Fruit fly (Drosophila melanogaster) whole organism, embryonic: ENCODE data around the gene CG16798.
A peak's percentile ranks its signal among the peaks of the same experiment; 100 is the strongest.

Experiments used
- Aef1 ChIP-seq: fragments of 200-800 bp; sonication (Bioruptor generic); IDR thresholded peaks from 3 replicates; pipeline ENCODE4 v1.3.6; 2022; ENCODE audit warnings: missing biosample characterization, missing genetic modification characterization
- Awh ChIP-seq: fragments of 200-800 bp; sonication (Bioruptor generic); IDR thresholded peaks from 2 replicates; pipeline ENCODE4, ENCODE4 v1.3.6; 2022; ENCODE audit warnings: missing biosample characterization, missing genetic modification characterization
- Bgb ChIP-seq: fragments of 200-800 bp; sonication (Bioruptor generic); IDR thresholded peaks from 2 replicates; pipeline ENCODE4 v1.3.6; 2022; ENCODE audit warnings: missing biosample characterization, missing genetic modification characterization; ENCODE audit not compliant: partially characterized antibody
- CG12155 ChIP-seq: fragments of 200-800 bp; sonication (Bioruptor generic); optimal IDR thresholded peaks from 3 replicates; lab custom pipeline; 2016; ENCODE audit warnings: missing biosample characterization, missing genetic modification characterization
- CG13894 ChIP-seq: fragments of 200-800 bp; sonication (Bioruptor generic); optimal IDR thresholded peaks from 3 replicates; lab custom pipeline; 2018; ENCODE audit warnings: missing biosample characterization, mild to moderate bottlenecking, missing genetic modification characterization, moderate library complexity
- CG14667 ChIP-seq: fragments of 200-800 bp; sonication (Bioruptor generic); IDR thresholded peaks from 2 replicates; pipeline ENCODE4 v1.3.6; 2022; ENCODE audit warnings: missing biosample characterization, missing genetic modification characterization
- CG14710 ChIP-seq: fragments of 200-800 bp; sonication (Bioruptor generic); optimal IDR thresholded peaks from 3 replicates; lab custom pipeline; 2019; ENCODE audit warnings: missing biosample characterization, mild to moderate bottlenecking, missing genetic modification characterization, moderate library complexity
- CG14965 ChIP-seq: fragments of 200-800 bp; sonication (Bioruptor generic); optimal IDR thresholded peaks from 2 replicates; lab custom pipeline; 2016; ENCODE audit warnings: missing biosample characterization, missing genetic modification characterization, borderline replicate concordance
- CG1602 ChIP-seq: fragments of 200-800 bp; sonication (Bioruptor generic); optimal IDR thresholded peaks from 3 replicates; lab custom pipeline; 2016; ENCODE audit warnings: missing biosample characterization, missing genetic modification characterization
- CG2120 ChIP-seq: fragments of 200-800 bp; sonication (Bioruptor generic); optimal IDR thresholded peaks from 3 replicates; lab custom pipeline; 2016; ENCODE audit warnings: missing biosample characterization, missing genetic modification characterization
- CG4328 ChIP-seq: fragments of 200-800 bp; sonication (Bioruptor generic); optimal IDR thresholded peaks from 3 replicates; lab custom pipeline; 2017; ENCODE audit warnings: missing biosample characterization, missing genetic modification reagents, missing genetic modification characterization
- CG5180 ChIP-seq: fragments of 200-800 bp; sonication (Bioruptor generic); optimal IDR thresholded peaks from 3 replicates; lab custom pipeline; 2017; ENCODE audit warnings: missing biosample characterization, missing genetic modification characterization, mild to moderate bottlenecking, moderate library complexity, missing genetic modification reagents
- CG6175 ChIP-seq: fragments of 200-800 bp; sonication (Bioruptor generic); IDR thresholded peaks from 3 replicates; pipeline ENCODE4 v1.3.6; 2022; ENCODE audit warnings: missing biosample characterization, missing genetic modification characterization
- CG6854 ChIP-seq: fragments of 200-800 bp; sonication (Bioruptor generic); optimal IDR thresholded peaks from 3 replicates; lab custom pipeline; 2017; ENCODE audit warnings: missing biosample characterization, mild to moderate bottlenecking, missing genetic modification characterization
- CG7556 ChIP-seq: fragments of 200-800 bp; sonication (Bioruptor generic); optimal IDR thresholded peaks from 2 replicates; lab custom pipeline; 2017; ENCODE audit warnings: missing biosample characterization, mild to moderate bottlenecking, missing genetic modification characterization
- CG7786 ChIP-seq: fragments of 200-800 bp; sonication (Bioruptor generic); optimal IDR thresholded peaks from 2 replicates; lab custom pipeline; 2016; ENCODE audit warnings: missing biosample characterization, missing genetic modification characterization
- CG7963 ChIP-seq: fragments of 200-800 bp; sonication (Bioruptor generic); IDR thresholded peaks from 3 replicates; pipeline ENCODE4 v1.3.6; 2022; ENCODE audit warnings: missing biosample characterization, missing genetic modification characterization; ENCODE audit not compliant: partially characterized antibody
- CG8281 ChIP-seq: fragments of 200-800 bp; sonication (Bioruptor generic); optimal IDR thresholded peaks from 2 replicates; lab custom pipeline; 2018; ENCODE audit warnings: missing biosample characterization, mild to moderate bottlenecking, missing genetic modification characterization, moderate library complexity
- Dfd ChIP-seq, 2 experiments: fragments of >200 bp; optimal IDR thresholded peaks; 2 replicates each; lab custom pipeline; 2017; ENCODE audit warnings: missing biosample characterization in 2 of 2, missing genetic modification characterization in 2 of 2
- Fer2 ChIP-seq: fragments of 200-800 bp; sonication (Bioruptor generic); optimal IDR thresholded peaks from 2 replicates; lab custom pipeline; 2018; ENCODE audit warnings: missing biosample characterization, mild to moderate bottlenecking, missing genetic modification characterization, moderate library complexity
- Mes4 ChIP-seq: fragments of 200-800 bp; sonication (Bioruptor generic); optimal IDR thresholded peaks from 2 replicates; lab custom pipeline; 2016; ENCODE audit warnings: missing biosample characterization, missing genetic modification characterization
- NK7.1 ChIP-seq: fragments of 200-800 bp; sonication (Bioruptor generic); optimal IDR thresholded peaks from 3 replicates; lab custom pipeline; 2016; ENCODE audit warnings: missing biosample characterization, missing genetic modification characterization
- Oli ChIP-seq: fragments of 200-800 bp; sonication (Bioruptor generic); optimal IDR thresholded peaks from 2 replicates; lab custom pipeline; 2018; ENCODE audit warnings: missing biosample characterization, mild to moderate bottlenecking, missing genetic modification characterization, moderate library complexity
- Six4 ChIP-seq: fragments of 200-800 bp; sonication (Bioruptor generic); optimal IDR thresholded peaks from 2 replicates; lab custom pipeline; 2016; ENCODE audit warnings: missing biosample characterization, missing genetic modification characterization
- Xbp1 ChIP-seq: fragments of 200-800 bp; sonication (Bioruptor generic); optimal IDR thresholded peaks from 3 replicates; lab custom pipeline; 2016; ENCODE audit warnings: missing biosample characterization, mild to moderate bottlenecking, missing genetic modification characterization
- abd-A ChIP-seq: fragments of 200-800 bp; sonication (Bioruptor generic); optimal IDR thresholded peaks from 3 replicates; lab custom pipeline; 2019; ENCODE audit warnings: missing biosample characterization, mild to moderate bottlenecking, missing genetic modification characterization, moderate library complexity
- ac ChIP-seq: fragments of 200-800 bp; sonication (Bioruptor generic); optimal IDR thresholded peaks from 3 replicates; lab custom pipeline; 2017; ENCODE audit warnings: missing biosample characterization, mild to moderate bottlenecking, missing genetic modification characterization
- ash1 ChIP-seq: fragments of 200-800 bp; sonication (Bioruptor generic); optimal IDR thresholded peaks from 2 replicates; lab custom pipeline; 2018; ENCODE audit warnings: missing biosample characterization, mild to moderate bottlenecking, missing genetic modification characterization
- bab2 ChIP-seq: fragments of 200-800 bp; sonication (Bioruptor generic); optimal IDR thresholded peaks from 2 replicates; lab custom pipeline; 2016; ENCODE audit warnings: missing biosample characterization, missing genetic modification characterization
- cas ChIP-seq: fragments of 200-800 bp; sonication (Bioruptor generic); IDR thresholded peaks from 2 replicates; pipeline ENCODE4 v1.3.6; 2022; ENCODE audit warnings: missing biosample characterization, missing genetic modification characterization
- chinmo ChIP-seq: fragments of 200-800 bp; sonication (Bioruptor generic); IDR thresholded peaks from 4 replicates; pipeline ENCODE4 v1.3.6; 2022; ENCODE audit warnings: missing biosample characterization, missing genetic modification characterization; ENCODE audit not compliant: partially characterized antibody
- da ChIP-seq: fragments of 200-800 bp; sonication (Bioruptor generic); optimal IDR thresholded peaks from 2 replicates; lab custom pipeline; 2016; ENCODE audit warnings: missing biosample characterization, missing genetic modification characterization
- dmrt11E ChIP-seq: fragments of 200-800 bp; sonication (Bioruptor generic); optimal IDR thresholded peaks from 3 replicates; lab custom pipeline; 2018; ENCODE audit warnings: missing biosample characterization, mild to moderate bottlenecking, missing genetic modification characterization, moderate library complexity
- dmrt99B ChIP-seq: fragments of 200-800 bp; sonication (Bioruptor generic); optimal IDR thresholded peaks from 2 replicates; lab custom pipeline; 2018; ENCODE audit warnings: missing biosample characterization, mild to moderate bottlenecking, missing genetic modification characterization, moderate library complexity
- gce ChIP-seq: fragments of 200-800 bp; sonication (Bioruptor generic); IDR thresholded peaks from 3 replicates; pipeline ENCODE4 v1.3.6; 2022; ENCODE audit warnings: missing biosample characterization, missing genetic modification characterization
- gcm ChIP-seq: fragments of 200-800 bp; sonication (Bioruptor generic); optimal IDR thresholded peaks from 2 replicates; lab custom pipeline; 2019; ENCODE audit warnings: missing biosample characterization, mild to moderate bottlenecking, missing genetic modification characterization, moderate library complexity
- ham ChIP-seq: fragments of 200-800 bp; sonication (Bioruptor generic); IDR thresholded peaks from 2 replicates; pipeline ENCODE4 v1.3.6; 2022; ENCODE audit warnings: missing biosample characterization, missing genetic modification characterization
- nau ChIP-seq: fragments of 200-800 bp; sonication (Bioruptor generic); optimal IDR thresholded peaks from 3 replicates; lab custom pipeline; 2017; ENCODE audit warnings: missing biosample characterization, mild to moderate bottlenecking, missing genetic modification characterization, missing genetic modification reagents
- peb ChIP-seq: fragments of 200-800 bp; sonication (Bioruptor generic); IDR thresholded peaks from 2 replicates; pipeline ENCODE4 v1.3.6; 2022; ENCODE audit warnings: missing biosample characterization, missing genetic modification characterization
- pum ChIP-seq: fragments of 200-800 bp; sonication (Bioruptor generic); optimal IDR thresholded peaks from 2 replicates; lab custom pipeline; 2016; ENCODE audit warnings: missing biosample characterization, missing genetic modification characterization
- repo ChIP-seq: fragments of 200-800 bp; sonication (Bioruptor generic); optimal IDR thresholded peaks from 2 replicates; lab custom pipeline; 2016; ENCODE audit warnings: missing biosample characterization, missing genetic modification characterization
- sc ChIP-seq, 3 experiments: fragments of >200 bp in 2 of 3; fragments of 200-800 bp in 1 of 3; sonication (Bioruptor generic) in 1 of 3; optimal IDR thresholded peaks; 2 replicates in 2 of 3; 3 replicates in 1 of 3; lab custom pipeline; 2017; ENCODE audit warnings: mild to moderate bottlenecking in 1 of 3, missing biosample characterization in 1 of 3, missing genetic modification characterization in 1 of 3, missing genetic modification reagents in 1 of 3
- scrt ChIP-seq: fragments of 200-800 bp; sonication (Bioruptor generic); optimal IDR thresholded peaks from 2 replicates; lab custom pipeline; 2018; ENCODE audit warnings: missing biosample characterization, mild to moderate bottlenecking, missing genetic modification characterization, moderate library complexity
- tna ChIP-seq: fragments of 200-800 bp; sonication (Bioruptor generic); IDR thresholded peaks from 2 replicates; pipeline ENCODE4 v1.3.6; 2022; ENCODE audit warnings: missing biosample characterization, missing genetic modification characterization; ENCODE audit not compliant: partially characterized antibody
- toy ChIP-seq: fragments of 200-800 bp; sonication (Bioruptor generic); IDR thresholded peaks from 2 replicates; pipeline ENCODE4 v1.3.6; 2022; ENCODE audit warnings: missing biosample characterization, missing genetic modification characterization
- ttk ChIP-seq: fragments of 200-800 bp; sonication (Bioruptor generic); IDR thresholded peaks from 2 replicates; pipeline ENCODE4 v2.1.2; 2022; ENCODE audit warnings: missing biosample characterization, missing genetic modification characterization
- tx ChIP-seq: fragments of 200-800 bp; sonication (Bioruptor generic); optimal IDR thresholded peaks from 2 replicates; lab custom pipeline; 2016; ENCODE audit warnings: missing biosample characterization, missing genetic modification characterization
- wdn ChIP-seq: fragments of 200-800 bp; sonication (Bioruptor generic); IDR thresholded peaks from 2 replicates; pipeline ENCODE4 v1.3.6; 2022; ENCODE audit warnings: missing biosample characterization, missing genetic modification characterization

CG16798 gene

dm6 chr2L:20349671-20350539, 32.3 kb downstream of the CG16798 start, which contains the start of the genes La and RtGEF (continued):
- TF ChIP-seq tna (GFP tag; lab: Robert Waterston, UW), result peak; percentile 90
- TF ChIP-seq Aef1 (GFP tag; lab: Robert Waterston, UW), result peak; percentile 10; the same call in 1 of the 3 replicates
- TF ChIP-seq gce (GFP tag; lab: Robert Waterston, UW), result no peak
- peak; percentile 38 for TF ChIP-seq dmrt11E
- no peak for TF ChIP-seq Fer2 (tag; lab: Kevin White, UChicago)
- TF ChIP-seq ac (GFP tag; lab: Kevin White, UChicago), result no peak
- peak; percentile 10 for TF ChIP-seq da (GFP tag; lab: Kevin White, UChicago)
- peak; percentile 98 for TF ChIP-seq chinmo (GFP tag; lab: Robert Waterston, UW)
- TF ChIP-seq CG4328, result no peak
- TF ChIP-seq Oli (tag; lab: Kevin White, UChicago), result no peak
- no peak for TF ChIP-seq gcm (GFP tag; lab: Kevin White, UChicago)
- no peak for TF ChIP-seq CG14667 (GFP tag; lab: Robert Waterston, UW)
- no peak for TF ChIP-seq wdn
- peak; percentile 22 for TF ChIP-seq scrt (GFP tag; lab: Kevin White, UChicago)
- TF ChIP-seq ham (GFP tag; lab: Robert Waterston, UW), result no peak
- TF ChIP-seq Dfd (GFP tag; optimal IDR thresholded peaks at IDR 0.05; lab: Kevin White, UChicago), result no peak
- peak; percentile 25 for TF ChIP-seq dmrt99B (tag; lab: Kevin White, UChicago)
- TF ChIP-seq CG14710 (tag; lab: Kevin White, UChicago), result peak; percentile 68
- TF ChIP-seq nau (GFP tag; lab: Kevin White, UChicago), result no peak
- no peak for TF ChIP-seq CG6854 (GFP tag; lab: Kevin White, UChicago)
- no peak for TF ChIP-seq Awh (GFP tag; lab: Robert Waterston, UW)
- TF ChIP-seq peb, result 0 out of 2 replicates have a peak, but pooled peaks have one; percentile 14
- TF ChIP-seq CG14965 (GFP tag; lab: Kevin White, UChicago), result no peak
- TF ChIP-seq sc (optimal IDR thresholded peaks at IDR 0.05; lab: Kevin White, UChicago), result no peak
- no peak for TF ChIP-seq sc (GFP tag; optimal IDR thresholded peaks at IDR 0.05; lab: Kevin White, UChicago)
- no peak for TF ChIP-seq CG5180 (GFP tag; lab: Kevin White, UChicago)
- TF ChIP-seq Bgb, result peak; percentile 97
- TF ChIP-seq bab2 (GFP tag; lab: Kevin White, UChicago), result peak; percentile 23
- peak; percentile 62 for TF ChIP-seq Xbp1
- peak; percentile 47 for TF ChIP-seq CG1602 (GFP tag; lab: Kevin White, UChicago)
- TF ChIP-seq tx, result peak; percentile 44
- TF ChIP-seq CG12155 (GFP tag; lab: Kevin White, UChicago), result peak; percentile 21
- no peak for TF ChIP-seq cas (GFP tag; lab: Robert Waterston, UW)
- peak; percentile 26 for TF ChIP-seq CG7786 (GFP tag; lab: Kevin White, UChicago)
- peak; percentile 24 for TF ChIP-seq Mes4 (GFP tag; lab: Kevin White, UChicago)
- no peak for TF ChIP-seq ttk (GFP tag; lab: Robert Waterston, UW)
- TF ChIP-seq toy (GFP tag; lab: Robert Waterston, UW), result no peak
- no peak for TF ChIP-seq repo
- TF ChIP-seq CG6175 (GFP tag; lab: Robert Waterston, UW), result peak; percentile 19; the same call in 1 of the 3 replicates
- peak; percentile 93 for TF ChIP-seq CG7963 (GFP tag; lab: Robert Waterston, UW)
- no peak for TF ChIP-seq ash1 (GFP tag; lab: Kevin White, UChicago)
- TF ChIP-seq pum (GFP tag; lab: Kevin White, UChicago), result peak; percentile 69
- no peak for TF ChIP-seq abd-A (tag; lab: Kevin White, UChicago)
- peak; percentile 59 for TF ChIP-seq CG13894 (tag; lab: Kevin White, UChicago)
- peak; percentile 71 for TF ChIP-seq CG2120
- TF ChIP-seq CG8281 (tag; lab: Kevin White, UChicago), result no peak
- peak; percentile 40 for TF ChIP-seq CG7556 (GFP tag; lab: Kevin White, UChicago)
- TF ChIP-seq NK7.1, result peak; percentile 14
- TF ChIP-seq Six4 (GFP tag; lab: Kevin White, UChicago), result no peak
